Fruit fly (Drosophila melanogaster) S2 (cell line): ENCODE data around the gene Mipp2.

Experiments used
- CG8478 ChIP-seq: fragments of >200 bp; optimal IDR thresholded peaks from 2 replicates; lab custom pipeline; 2018
- CTCF ChIP-seq, 2 experiments: fragments of >200 bp; optimal IDR thresholded peaks; 2 replicates each; lab custom pipeline; 2018

The Mipp2 gene

dm6 chrX:6090809-6091667, at the start of gene Mipp2, which contains the start of gene Nep1:
Gene Mipp2, minus strand, starts transcription at chrX:6091471.
Gene Nep1, plus strand, starts transcription at chrX:6091205.
- TF ChIP-seq CTCF (optimal IDR thresholded peaks at IDR 0.05; lab: Kevin White, UChicago) (no peak), CG8478 (lab: Kevin White, UChicago) (no peak)

DNA sequence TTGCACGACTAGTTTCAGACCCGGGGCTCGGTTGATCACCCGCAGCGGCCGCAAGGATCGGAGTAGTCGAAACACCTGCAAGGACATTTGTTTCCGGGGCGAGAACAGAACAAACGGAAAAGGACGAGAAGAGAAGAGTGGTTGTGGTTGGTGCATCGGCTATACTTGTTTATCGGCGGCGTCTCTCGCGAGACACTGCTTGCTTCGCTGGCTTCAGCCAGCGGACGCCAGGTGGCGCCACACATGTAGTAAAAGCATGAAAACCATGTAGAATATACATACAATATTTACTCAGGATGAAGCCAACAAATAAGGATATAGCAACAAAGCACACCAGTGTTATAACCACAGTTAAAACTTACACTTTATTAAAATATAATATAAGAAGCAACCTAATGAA, 18.6 kb upstream of the Mipp2 start:
- TF ChIP-seq CG8478 (lab: Kevin White, UChicago) (no peak), CTCF (optimal IDR thresholded peaks at IDR 0.05; lab: Kevin White, UChicago) (peak; percentile 94 to 96)

DNA sequence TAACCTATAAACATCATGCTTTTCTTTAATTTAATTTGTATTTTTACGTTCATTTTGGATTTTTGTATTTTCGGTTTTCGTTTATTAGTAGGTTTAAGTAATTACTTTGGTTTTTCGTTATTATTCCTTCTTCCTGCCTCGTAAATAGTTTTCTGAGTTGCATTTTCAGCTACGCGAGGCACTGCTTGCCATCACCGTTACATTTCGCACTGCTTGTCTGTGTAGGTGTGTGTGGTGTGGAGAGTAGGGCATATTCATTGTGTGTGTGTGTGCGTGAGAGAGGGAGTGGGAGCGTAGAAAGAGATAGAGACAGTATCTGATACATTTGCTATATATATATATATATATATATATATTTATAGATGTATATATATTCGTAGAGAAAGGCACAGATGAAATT, 13.5 kb upstream of the Mipp2 start:
- no peak for TF ChIP-seq CG8478 (lab: Kevin White, UChicago)
- TF ChIP-seq CTCF (optimal IDR thresholded peaks at IDR 0.05; lab: Kevin White, UChicago), result peak in 1 of 2 experiments; percentile 54

DNA sequence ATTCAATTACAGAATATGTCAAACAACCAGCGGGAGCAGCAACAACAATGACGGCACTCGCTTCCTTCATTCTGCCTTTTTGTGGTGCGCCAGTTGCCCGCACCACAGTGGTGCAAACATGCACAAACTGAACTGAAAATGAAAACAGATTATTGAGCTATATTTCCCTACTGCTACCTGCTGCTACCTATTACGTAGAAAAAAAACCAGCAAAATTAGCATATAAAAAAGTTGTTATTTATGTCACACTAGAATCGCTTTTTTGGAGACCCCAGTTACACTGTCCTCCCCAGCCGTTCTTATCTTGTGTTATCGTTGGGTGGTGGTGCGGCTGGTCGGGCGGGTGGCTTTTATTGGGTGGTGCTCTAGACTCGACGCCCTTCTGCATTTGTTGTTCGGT, 6.3 kb upstream of the Mipp2 start:
- TF ChIP-seq CG8478 (lab: Kevin White, UChicago) (no peak), CTCF (optimal IDR thresholded peaks at IDR 0.05; lab: Kevin White, UChicago) (no peak)

DNA sequence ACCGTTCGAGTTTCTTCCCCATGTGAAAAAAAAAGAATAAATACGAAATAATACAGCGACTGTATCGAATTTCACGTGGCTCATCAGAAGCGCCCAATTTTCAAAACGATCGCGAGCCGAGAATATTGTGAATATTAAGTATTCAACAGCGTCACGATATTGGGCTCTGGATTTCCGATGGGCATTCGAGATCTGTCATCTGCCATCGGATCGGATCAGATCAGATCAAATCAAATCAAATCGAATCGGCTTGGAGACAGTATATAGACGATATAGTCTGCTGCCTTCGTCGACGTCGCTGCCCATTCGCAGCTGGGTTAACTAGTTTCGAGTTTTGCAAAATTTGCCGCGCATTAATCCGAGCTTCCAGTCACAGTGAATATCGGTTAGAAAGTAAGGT, 3.3 kb upstream of the Mipp2 start:
- TF ChIP-seq CTCF (optimal IDR thresholded peaks at IDR 0.05; lab: Kevin White, UChicago) (no peak), CG8478 (lab: Kevin White, UChicago) (no peak)

DNA sequence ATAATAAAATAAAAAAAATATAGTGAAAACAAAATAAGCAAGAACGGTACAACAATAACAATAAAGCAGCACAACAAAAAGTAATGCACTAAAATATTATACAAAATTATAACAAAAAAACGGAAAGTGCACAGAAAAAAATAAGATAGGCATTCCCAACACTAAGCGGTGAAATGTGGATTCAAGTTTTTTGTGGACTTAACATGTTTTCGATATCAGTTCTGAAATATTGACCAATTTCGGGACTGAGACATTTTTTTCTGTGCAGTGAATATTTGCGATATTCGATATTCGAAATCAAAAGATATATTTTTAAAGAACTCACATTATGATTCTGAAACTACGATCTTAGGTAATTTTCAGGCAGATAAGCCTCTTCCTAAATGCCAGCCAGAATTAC, 2.8 kb upstream of the Mipp2 start:
- no peak for TF ChIP-seq CG8478 (lab: Kevin White, UChicago)
- no peak for TF ChIP-seq CTCF (optimal IDR thresholded peaks at IDR 0.05; lab: Kevin White, UChicago)

DNA sequence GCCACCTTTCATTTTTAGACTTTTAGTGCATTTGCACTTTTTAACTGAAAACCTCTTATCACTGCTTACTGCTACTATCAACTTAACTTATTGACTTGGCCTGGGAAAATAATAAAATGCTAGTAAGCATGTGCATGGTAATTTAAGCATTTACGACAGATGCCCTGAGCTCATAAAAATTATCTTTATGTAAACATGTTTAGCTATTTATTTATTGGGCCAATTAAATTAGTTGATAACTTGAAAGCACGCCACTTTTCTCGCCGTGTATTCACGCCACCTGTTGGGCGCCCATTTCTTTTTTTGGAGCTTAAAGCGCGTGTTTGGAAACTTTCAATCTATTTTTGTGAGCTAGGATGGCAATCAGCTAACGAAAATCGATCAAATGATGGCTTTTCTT, 964 bp upstream of the Mipp2 start:
- TF ChIP-seq CG8478 (lab: Kevin White, UChicago) (no peak), CTCF (optimal IDR thresholded peaks at IDR 0.05; lab: Kevin White, UChicago) (no peak)

DNA sequence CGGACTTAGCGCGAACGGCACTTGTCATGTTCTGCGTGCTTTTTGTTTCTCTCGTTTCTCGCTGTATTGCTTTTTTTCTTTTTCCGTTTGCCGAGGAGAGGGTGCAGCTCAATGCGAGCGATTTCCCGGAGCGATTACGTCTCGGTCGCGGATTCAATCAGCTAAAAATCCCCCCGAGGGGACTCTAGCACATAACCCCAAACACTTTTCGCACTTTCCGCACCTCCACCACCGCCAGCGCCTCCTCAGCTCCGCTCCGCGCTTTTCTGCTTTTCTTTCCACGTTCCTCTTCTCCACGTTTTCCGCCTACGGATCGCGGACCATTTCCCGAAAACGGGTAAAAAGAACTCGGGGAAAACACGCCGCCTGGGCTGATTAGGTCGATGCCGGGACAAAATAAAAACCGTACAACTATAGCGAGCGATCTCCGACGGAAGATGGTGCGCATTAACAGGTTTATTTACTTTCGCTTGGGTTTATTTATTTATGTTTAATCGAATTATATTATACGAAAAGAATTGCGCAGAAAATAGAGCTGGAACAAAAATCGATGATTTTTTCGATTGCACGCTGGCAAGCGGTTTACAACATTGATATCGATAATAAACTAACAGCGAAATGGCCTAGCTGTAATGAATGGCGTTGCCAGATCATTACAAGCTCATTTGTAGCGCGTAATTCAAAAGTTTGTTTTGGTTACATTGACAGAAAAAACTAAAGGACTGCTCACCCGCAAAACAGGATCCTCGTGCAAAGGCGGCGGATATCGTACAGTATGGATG, 1.4 kb downstream of the Mipp2 start, which contains the start of gene raptor:
TSS of gene raptor (minus strand) at position 523 of the 782 bp plus-strand sequence.
- TF ChIP-seq CG8478 (lab: Kevin White, UChicago) (no peak), CTCF (optimal IDR thresholded peaks at IDR 0.05; lab: Kevin White, UChicago) (no peak)

DNA sequence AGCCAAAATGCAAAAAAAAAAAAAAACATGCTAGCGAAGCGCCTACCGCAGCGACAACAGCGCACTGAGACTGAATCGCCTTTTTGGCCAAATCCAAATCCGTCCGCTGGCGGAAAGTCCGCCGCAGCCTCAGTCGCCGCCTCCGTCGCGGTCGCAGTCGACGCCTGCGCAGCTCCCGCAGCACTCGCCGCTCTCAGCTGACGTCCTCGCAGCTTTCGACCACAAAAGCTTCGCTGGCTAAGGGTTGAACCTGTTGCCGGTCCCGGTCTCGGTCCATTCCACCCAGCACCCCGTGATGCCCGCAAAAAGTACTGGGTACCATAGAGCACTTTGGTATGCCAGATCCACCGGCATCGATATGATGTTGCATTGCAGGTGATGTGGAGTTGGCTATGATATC, 10.0 kb downstream of the Mipp2 start, which contains the start of gene CG4660:
TSS of gene CG4660 (minus strand) at position 77 of the 400 bp plus-strand sequence.
- no peak for TF ChIP-seq CG8478 (lab: Kevin White, UChicago)
- TF ChIP-seq CTCF (optimal IDR thresholded peaks at IDR 0.05; lab: Kevin White, UChicago), result no peak

DNA sequence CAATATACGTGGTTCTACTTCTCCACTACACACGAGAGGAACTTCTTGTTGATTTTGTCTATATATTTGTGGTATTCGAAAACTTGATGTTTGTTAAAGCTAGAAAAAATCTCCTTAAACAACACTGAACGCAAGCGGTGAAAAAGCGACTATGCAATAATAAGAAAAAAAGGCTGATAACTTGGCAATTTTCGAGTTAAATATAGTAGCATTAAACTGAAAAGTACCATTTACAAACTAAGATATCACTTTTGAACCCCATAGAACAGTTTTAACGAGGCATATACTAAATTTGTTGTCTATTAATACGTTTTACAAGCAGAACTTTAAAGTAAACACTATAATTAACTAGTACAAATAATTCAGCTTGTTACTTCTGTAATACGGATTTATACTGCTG, 13.6 kb downstream of the Mipp2 start, which contains the start of gene CG4666:
TSS of gene CG4666 (minus strand) at position 101 of the 400 bp plus-strand sequence.
- no peak for TF ChIP-seq CTCF (optimal IDR thresholded peaks at IDR 0.05; lab: Kevin White, UChicago)
- no peak for TF ChIP-seq CG8478 (lab: Kevin White, UChicago)

- TF ChIP-seq CTCF (optimal IDR thresholded peaks at IDR 0.05; lab: Kevin White, UChicago) (no peak), CG8478 (lab: Kevin White, UChicago) (no peak)
Measured at dm6 chrX:6077043-6077547, 14.2 kb downstream of the Mipp2 start.

- TF ChIP-seq CG8478 (lab: Kevin White, UChicago), result no peak
- no peak for TF ChIP-seq CTCF (optimal IDR thresholded peaks at IDR 0.05; lab: Kevin White, UChicago)
Measured at dm6 chrX:6075586-6075985, 15.7 kb downstream of the Mipp2 start.

- TF ChIP-seq CTCF (optimal IDR thresholded peaks at IDR 0.05; lab: Kevin White, UChicago) (no peak), CG8478 (lab: Kevin White, UChicago) (no peak)
Measured at dm6 chrX:6074845-6075244, 16.4 kb downstream of the Mipp2 start, which contains the start of gene Tsp5D. Gene Tsp5D, minus strand, starts transcription at chrX:6074857.

DNA sequence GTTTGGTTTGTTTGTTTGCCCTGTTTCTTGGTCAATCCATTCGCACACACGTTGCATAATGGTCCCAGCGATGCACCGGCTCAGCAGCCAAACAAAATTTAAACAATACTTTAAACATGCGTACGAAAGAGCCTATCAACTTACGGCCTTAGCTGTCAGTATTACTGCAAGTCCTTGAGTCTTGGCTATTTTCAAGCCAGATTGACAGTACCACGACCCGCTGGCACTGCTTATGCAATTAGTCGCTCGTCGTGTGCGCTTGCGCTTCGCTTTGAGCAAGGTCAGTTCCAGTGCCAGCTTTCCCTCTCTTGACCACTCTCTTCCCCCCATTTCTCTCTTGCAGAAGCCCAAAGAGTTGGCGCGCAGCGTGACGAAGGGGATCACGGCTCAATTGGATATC, 22.6 kb downstream of the Mipp2 start:
- TF ChIP-seq CTCF (optimal IDR thresholded peaks at IDR 0.05; lab: Kevin White, UChicago), result no peak
- TF ChIP-seq CG8478 (lab: Kevin White, UChicago), result no peak
